Worm (Caenorhabditis elegans): ENCODE measurements around the gene C44C10.10.

C44C10.10 gene

ce11 chrX:11658331-11658730, 31.8 kb upstream of the C44C10.10 start, which contains the start of gene T04F8.3:
TSS of gene T04F8.3 (plus strand) at chrX:11658631.
- TF ChIP-seq ceh-36 (tag; optimal IDR thresholded peaks at IDR 0.05), result no peak
- no peak for TF ChIP-seq hmg-4 (GFP tag; optimal IDR thresholded peaks at IDR 0.05)
- TF ChIP-seq B0310.2 (tag; optimal IDR thresholded peaks at IDR 0.05), result no peak
- no peak for TF ChIP-seq tbx-37 (GFP tag; conservative IDR thresholded peaks at IDR 0.05)
- TF ChIP-seq ceh-13 (GFP tag; optimal IDR thresholded peaks at IDR 0.05), result no peak
- no peak for TF ChIP-seq flt-1 (GFP tag; IDR thresholded peaks at IDR 0.05)
- no peak for TF ChIP-seq ets-7 (tag; optimal IDR thresholded peaks at IDR 0.05)

ce11 chrX:11661625-11662024, 28.5 kb upstream of the C44C10.10 start, which contains the start of gene sfxn-1.5:
TSS of gene sfxn-1.5 (minus strand) at chrX:11661660.
- TF ChIP-seq tbx-11 (GFP tag; IDR thresholded peaks at IDR 0.05), result no peak
- TF ChIP-seq tbx-37 (GFP tag; conservative IDR thresholded peaks at IDR 0.05), result no peak
- TF ChIP-seq flt-1 (GFP tag; IDR thresholded peaks at IDR 0.05), result no peak
- no peak for TF ChIP-seq B0310.2 (tag; optimal IDR thresholded peaks at IDR 0.05)
- no peak for TF ChIP-seq scrt-1 (GFP tag; IDR thresholded peaks at IDR 0.05)
- TF ChIP-seq ama-1 (optimal IDR thresholded peaks at IDR 0.05), result no peak
- TF ChIP-seq pes-1 (GFP tag; IDR thresholded peaks at IDR 0.05), result no peak

ce11 chrX:11662069-11662468, 28.0 kb upstream of the C44C10.10 start:
- no peak for TF ChIP-seq ama-1 (optimal IDR thresholded peaks at IDR 0.05)
- TF ChIP-seq B0310.2 (tag; optimal IDR thresholded peaks at IDR 0.05), result no peak
- TF ChIP-seq hmg-4 (GFP tag; optimal IDR thresholded peaks at IDR 0.05), result no peak
- TF ChIP-seq hnd-1 (tag; optimal IDR thresholded peaks at IDR 0.05), result no peak
- TF ChIP-seq ets-7 (tag; optimal IDR thresholded peaks at IDR 0.05), result no peak
- TF ChIP-seq scrt-1 (GFP tag; IDR thresholded peaks at IDR 0.05), result no peak
- TF ChIP-seq pes-1 (GFP tag; IDR thresholded peaks at IDR 0.05), result no peak
- TF ChIP-seq ceh-13 (GFP tag; optimal IDR thresholded peaks at IDR 0.05), result no peak

ce11 chrX:11662557-11662956, 27.6 kb upstream of the C44C10.10 start:
- no peak for TF ChIP-seq scrt-1 (GFP tag; IDR thresholded peaks at IDR 0.05)
- TF ChIP-seq flt-1 (GFP tag; IDR thresholded peaks at IDR 0.05), result 0 out of 2 replicates have a peak, but pooled peaks have one; percentile 16
- peak; percentile 8 for TF ChIP-seq ceh-36 (tag; optimal IDR thresholded peaks at IDR 0.05)
- peak; percentile 43 for TF ChIP-seq hmg-4 (GFP tag; optimal IDR thresholded peaks at IDR 0.05)

- TF ChIP-seq aly-1 (tag; optimal IDR thresholded peaks at IDR 0.05), result no peak
- no peak for TF ChIP-seq flt-1 (GFP tag; IDR thresholded peaks at IDR 0.05)
- TF ChIP-seq tbx-37 (GFP tag; conservative IDR thresholded peaks at IDR 0.05), result no peak
- no peak for TF ChIP-seq hmg-4 (GFP tag; optimal IDR thresholded peaks at IDR 0.05)
- TF ChIP-seq ceh-36 (tag; optimal IDR thresholded peaks at IDR 0.05), result no peak
- TF ChIP-seq tra-4 (tag; optimal IDR thresholded peaks at IDR 0.05), result no peak
- no peak for TF ChIP-seq hmbx-1 (tag; optimal IDR thresholded peaks at IDR 0.05)
- no peak for TF ChIP-seq ceh-13 (GFP tag; optimal IDR thresholded peaks at IDR 0.05)
- no peak for TF ChIP-seq hnd-1 (tag; optimal IDR thresholded peaks at IDR 0.05)
- TF ChIP-seq F13C5.2 (tag; optimal IDR thresholded peaks at IDR 0.05), result no peak
- TF ChIP-seq tbx-11 (GFP tag; IDR thresholded peaks at IDR 0.05), result no peak
Observed at ce11 chrX:11664184-11664583, 25.9 kb upstream of the C44C10.10 start.

ce11 chrX:11665522-11666017, 24.5 kb upstream of the C44C10.10 start:
- no peak for TF ChIP-seq B0310.2 (tag; optimal IDR thresholded peaks at IDR 0.05)
- TF ChIP-seq flt-1 (GFP tag; IDR thresholded peaks at IDR 0.05), result no peak
- no peak for TF ChIP-seq hnd-1 (tag; optimal IDR thresholded peaks at IDR 0.05)
- no peak for TF ChIP-seq tbx-11 (GFP tag; IDR thresholded peaks at IDR 0.05)
- no peak for TF ChIP-seq ceh-13 (GFP tag; optimal IDR thresholded peaks at IDR 0.05)
- no peak for TF ChIP-seq tra-4 (tag; optimal IDR thresholded peaks at IDR 0.05)
- no peak for TF ChIP-seq ama-1 (optimal IDR thresholded peaks at IDR 0.05)
- TF ChIP-seq ets-7 (tag; optimal IDR thresholded peaks at IDR 0.05), result no peak
- no peak for TF ChIP-seq hmbx-1 (tag; optimal IDR thresholded peaks at IDR 0.05)
- TF ChIP-seq F13C5.2 (tag; optimal IDR thresholded peaks at IDR 0.05), result no peak
- TF ChIP-seq ceh-36 (tag; optimal IDR thresholded peaks at IDR 0.05), result no peak

ce11 chrX:11666545-11667177, 23.5 kb upstream of the C44C10.10 start, which contains the start of gene noca-2:
TSS of gene noca-2 (plus strand) at chrX:11667127.
- TF ChIP-seq hmg-4 (GFP tag; optimal IDR thresholded peaks at IDR 0.05), result peak; percentile 64
- TF ChIP-seq flt-1 (GFP tag; IDR thresholded peaks at IDR 0.05), result no peak
- no peak for TF ChIP-seq tra-4 (tag; optimal IDR thresholded peaks at IDR 0.05)
- TF ChIP-seq ama-1 (optimal IDR thresholded peaks at IDR 0.05), result no peak
- TF ChIP-seq sea-1 (GFP tag; conservative IDR thresholded peaks at IDR 0.05), result no peak
- TF ChIP-seq hnd-1 (tag; optimal IDR thresholded peaks at IDR 0.05), result peak; percentile 12
- TF ChIP-seq aly-1 (tag; optimal IDR thresholded peaks at IDR 0.05), result no peak
- no peak for TF ChIP-seq ets-7 (tag; optimal IDR thresholded peaks at IDR 0.05)
- TF ChIP-seq F13C5.2 (tag; optimal IDR thresholded peaks at IDR 0.05), result no peak

ce11 chrX:11673063-11673759, 16.9 kb upstream of the C44C10.10 start:
- no peak for TF ChIP-seq ceh-36 (tag; optimal IDR thresholded peaks at IDR 0.05)
- no peak for TF ChIP-seq pes-1 (GFP tag; IDR thresholded peaks at IDR 0.05)
- TF ChIP-seq ama-1 (optimal IDR thresholded peaks at IDR 0.05), result no peak
- TF ChIP-seq hmbx-1 (tag; optimal IDR thresholded peaks at IDR 0.05), result no peak
- TF ChIP-seq ets-7 (tag; optimal IDR thresholded peaks at IDR 0.05), result no peak
- TF ChIP-seq tra-4 (tag; optimal IDR thresholded peaks at IDR 0.05), result no peak
- TF ChIP-seq B0310.2 (tag; optimal IDR thresholded peaks at IDR 0.05), result no peak
- TF ChIP-seq F13C5.2 (tag; optimal IDR thresholded peaks at IDR 0.05), result no peak
- no peak for TF ChIP-seq hmg-4 (GFP tag; optimal IDR thresholded peaks at IDR 0.05)
- TF ChIP-seq tbx-11 (GFP tag; IDR thresholded peaks at IDR 0.05), result no peak
- no peak for TF ChIP-seq scrt-1 (GFP tag; IDR thresholded peaks at IDR 0.05)
- TF ChIP-seq ceh-13 (GFP tag; optimal IDR thresholded peaks at IDR 0.05), result no peak
- TF ChIP-seq aly-1 (tag; optimal IDR thresholded peaks at IDR 0.05), result no peak
- TF ChIP-seq hnd-1 (tag; optimal IDR thresholded peaks at IDR 0.05), result no peak
- TF ChIP-seq tbx-37 (GFP tag; conservative IDR thresholded peaks at IDR 0.05), result no peak
- TF ChIP-seq sea-1 (GFP tag; conservative IDR thresholded peaks at IDR 0.05), result no peak

Data from whole organism, early embryonic.